Fruit fly (Drosophila melanogaster) S2 (cell line): Measurements from ENCODE around the gene Tusp.

ENCODE experiments used
- CG8478 ChIP-seq: fragments of >200 bp; optimal IDR thresholded peaks from 2 replicates; lab custom pipeline; 2018
- CTCF ChIP-seq, 2 experiments: fragments of >200 bp; optimal IDR thresholded peaks; 2 replicates each; lab custom pipeline; 2018

- TF ChIP-seq CG8478: no peak
- no peak for TF ChIP-seq CTCF (optimal IDR thresholded peaks at IDR 0.05; lab: Kevin White, UChicago)
Measured at dm6 chr3R:27609118-27610042, 1.7 kb downstream of the Tusp start.
